Fruit fly (Drosophila melanogaster) whole organism, embryonic: ENCODE data around the gene 5-HT7.

Source experiments
- Adf1 ChIP-seq: fragments of 200-800 bp; sonication (Bioruptor generic); IDR thresholded peaks from 2 replicates; pipeline ENCODE4 v1.3.6; 2022; ENCODE audit warnings: missing biosample characterization, missing genetic modification characterization
- Bdp1 ChIP-seq: fragments of 200-800 bp; sonication (Bioruptor generic); optimal IDR thresholded peaks from 3 replicates; lab custom pipeline; 2016; ENCODE audit warnings: missing biosample characterization, missing genetic modification characterization
- CG13624 ChIP-seq: fragments of 200-800 bp; sonication (Bioruptor generic); optimal IDR thresholded peaks from 2 replicates; lab custom pipeline; 2016; ENCODE audit warnings: missing biosample characterization, missing genetic modification characterization
- CG13894 ChIP-seq: fragments of 200-800 bp; sonication (Bioruptor generic); optimal IDR thresholded peaks from 3 replicates; lab custom pipeline; 2018; ENCODE audit warnings: missing biosample characterization, mild to moderate bottlenecking, missing genetic modification characterization, moderate library complexity
- CG14441 ChIP-seq: fragments of 200-800 bp; sonication (Bioruptor generic); IDR thresholded peaks from 2 replicates; pipeline ENCODE4 v1.3.6; 2022; ENCODE audit warnings: missing biosample characterization, missing genetic modification characterization
- CG15696 ChIP-seq: fragments of 200-800 bp; sonication (Bioruptor generic); optimal IDR thresholded peaks from 2 replicates; lab custom pipeline; 2019; ENCODE audit warnings: missing biosample characterization, mild to moderate bottlenecking, missing genetic modification characterization, moderate library complexity
- CG16813 ChIP-seq: fragments of 200-800 bp; sonication (Bioruptor generic); IDR thresholded peaks from 3 replicates; pipeline ENCODE4 v1.3.6; 2022; ENCODE audit warnings: missing biosample characterization, missing genetic modification characterization; ENCODE audit not compliant: partially characterized antibody
- CG31388 ChIP-seq: fragments of 200-800 bp; sonication (Bioruptor generic); optimal IDR thresholded peaks from 2 replicates; lab custom pipeline; 2016; ENCODE audit warnings: missing biosample characterization, missing genetic modification characterization
- CG3407 ChIP-seq: fragments of 200-800 bp; sonication (Bioruptor generic); optimal IDR thresholded peaks from 2 replicates; lab custom pipeline; 2018; ENCODE audit warnings: missing biosample characterization, mild to moderate bottlenecking, missing genetic modification characterization
- CG34224 ChIP-seq: fragments of 200-800 bp; sonication (Bioruptor generic); IDR thresholded peaks from 3 replicates; pipeline ENCODE4 v1.3.6; 2022; ENCODE audit warnings: missing biosample characterization, missing genetic modification characterization; ENCODE audit not compliant: partially characterized antibody
- CG3995 ChIP-seq: fragments of 200-800 bp; sonication (Bioruptor generic); optimal IDR thresholded peaks from 3 replicates; lab custom pipeline; 2016; ENCODE audit warnings: missing biosample characterization, missing genetic modification characterization
- CG4617 ChIP-seq: fragments of 200-800 bp; sonication (Bioruptor generic); optimal IDR thresholded peaks from 3 replicates; lab custom pipeline; 2016; ENCODE audit warnings: missing biosample characterization, missing genetic modification characterization, borderline replicate concordance
- CG5245 ChIP-seq: fragments of 200-800 bp; sonication (Bioruptor generic); optimal IDR thresholded peaks from 3 replicates; lab custom pipeline; 2016; ENCODE audit warnings: missing biosample characterization, missing genetic modification characterization
- CG7786 ChIP-seq: fragments of 200-800 bp; sonication (Bioruptor generic); optimal IDR thresholded peaks from 2 replicates; lab custom pipeline; 2016; ENCODE audit warnings: missing biosample characterization, missing genetic modification characterization
- CG7987 ChIP-seq: fragments of 200-800 bp; sonication (Bioruptor generic); optimal IDR thresholded peaks from 2 replicates; lab custom pipeline; 2018; ENCODE audit warnings: missing biosample characterization, mild to moderate bottlenecking, missing genetic modification characterization, moderate library complexity
- CG9437 ChIP-seq: fragments of 200-800 bp; sonication (Bioruptor generic); optimal IDR thresholded peaks from 2 replicates; lab custom pipeline; 2018; ENCODE audit warnings: missing biosample characterization, mild to moderate bottlenecking, missing genetic modification characterization
- D19B ChIP-seq: fragments of 200-800 bp; sonication (Bioruptor generic); optimal IDR thresholded peaks from 2 replicates; lab custom pipeline; 2017; ENCODE audit warnings: missing biosample characterization, mild to moderate bottlenecking, missing genetic modification characterization
- Dll ChIP-seq: fragments of 200-800 bp; sonication (Bioruptor generic); IDR thresholded peaks from 4 replicates; pipeline ENCODE4 v1.3.6; 2022; ENCODE audit warnings: missing biosample characterization, missing genetic modification characterization; ENCODE audit not compliant: partially characterized antibody
- Doc3 ChIP-seq: fragments of 200-800 bp; sonication (Bioruptor generic); IDR thresholded peaks from 3 replicates; pipeline ENCODE4 v1.3.6; 2022; ENCODE audit warnings: missing biosample characterization, missing genetic modification characterization; ENCODE audit not compliant: partially characterized antibody
- HLH4C ChIP-seq: fragments of 200-800 bp; sonication (Bioruptor generic); IDR thresholded peaks from 3 replicates; pipeline ENCODE4 v1.3.6; 2022; ENCODE audit warnings: missing biosample characterization, missing genetic modification characterization; ENCODE audit not compliant: partially characterized antibody
- HLHmδ ChIP-seq: fragments of 200-800 bp; sonication (Bioruptor generic); optimal IDR thresholded peaks from 2 replicates; lab custom pipeline; 2018; ENCODE audit warnings: missing biosample characterization, mild to moderate bottlenecking, missing genetic modification characterization, moderate library complexity
- Hmx ChIP-seq: fragments of 200-800 bp; sonication (Bioruptor generic); optimal IDR thresholded peaks from 2 replicates; lab custom pipeline; 2016; ENCODE audit warnings: missing biosample characterization, missing genetic modification characterization
- Lim3 ChIP-seq: fragments of 200-800 bp; sonication (Bioruptor generic); IDR thresholded peaks from 2 replicates; pipeline ENCODE4 v1.3.6; 2022; ENCODE audit warnings: missing biosample characterization, missing genetic modification characterization
- MTF-1 ChIP-seq: fragments of 200-800 bp; sonication (Bioruptor generic); optimal IDR thresholded peaks from 2 replicates; lab custom pipeline; 2018; ENCODE audit warnings: missing biosample characterization, mild to moderate bottlenecking, missing genetic modification characterization, borderline replicate concordance
- Med ChIP-seq: fragments of 200-800 bp; sonication (Bioruptor generic); peaks from one replicate; lab custom pipeline; 2016; ENCODE audit warnings: missing biosample characterization, missing genetic modification characterization, mild to moderate bottlenecking, inconsistent platforms, moderate library complexity
- NK7.1 ChIP-seq: fragments of 200-800 bp; sonication (Bioruptor generic); optimal IDR thresholded peaks from 3 replicates; lab custom pipeline; 2016; ENCODE audit warnings: missing biosample characterization, missing genetic modification characterization
- NfI ChIP-seq: fragments of 200-800 bp; sonication (Bioruptor generic); optimal IDR thresholded peaks from 3 replicates; lab custom pipeline; 2018; ENCODE audit warnings: missing biosample characterization, mild to moderate bottlenecking, missing genetic modification characterization, moderate library complexity
- Oli ChIP-seq: fragments of 200-800 bp; sonication (Bioruptor generic); optimal IDR thresholded peaks from 2 replicates; lab custom pipeline; 2018; ENCODE audit warnings: missing biosample characterization, mild to moderate bottlenecking, missing genetic modification characterization, moderate library complexity
- Sox102F ChIP-seq: fragments of 200-800 bp; sonication (Bioruptor generic); optimal IDR thresholded peaks from 2 replicates; lab custom pipeline; 2018; ENCODE audit warnings: missing biosample characterization, mild to moderate bottlenecking, missing genetic modification characterization, moderate library complexity
- Ssrp ChIP-seq: fragments of 200-800 bp; sonication (Bioruptor generic); optimal IDR thresholded peaks from 2 replicates; lab custom pipeline; 2018; ENCODE audit warnings: missing biosample characterization, mild to moderate bottlenecking, missing genetic modification characterization, moderate library complexity
- TFAM ChIP-seq: fragments of 200-800 bp; sonication (Bioruptor generic); optimal IDR thresholded peaks from 2 replicates; lab custom pipeline; 2017; ENCODE audit warnings: missing biosample characterization, missing genetic modification characterization, inconsistent platforms
- Usf ChIP-seq: fragments of 200-800 bp; sonication (Bioruptor generic); optimal IDR thresholded peaks from 2 replicates; lab custom pipeline; 2017; ENCODE audit warnings: missing genotype, missing biosample characterization, missing genetic modification characterization
- YL-1 ChIP-seq: fragments of 200-800 bp; sonication (Bioruptor generic); optimal IDR thresholded peaks from 3 replicates; lab custom pipeline; 2017; ENCODE audit warnings: missing biosample characterization, mild to moderate bottlenecking, missing genetic modification characterization
- ems ChIP-seq: fragments of 200-800 bp; sonication (Bioruptor generic); optimal IDR thresholded peaks from 3 replicates; lab custom pipeline; 2016; ENCODE audit warnings: missing biosample characterization, missing genetic modification characterization
- fd96Cb ChIP-seq: fragments of 200-800 bp; sonication (Bioruptor generic); optimal IDR thresholded peaks from 2 replicates; lab custom pipeline; 2018; ENCODE audit warnings: missing biosample characterization, mild to moderate bottlenecking, missing genetic modification characterization, moderate library complexity
- gro ChIP-seq: fragments of 200-800 bp; sonication (Bioruptor generic); optimal IDR thresholded peaks from 2 replicates; lab custom pipeline; 2016; ENCODE audit warnings: missing biosample characterization, missing genetic modification characterization
- hth ChIP-seq: fragments of >200 bp; optimal IDR thresholded peaks from 2 replicates; lab custom pipeline; 2017; ENCODE audit warnings: inconsistent platforms
- ken ChIP-seq: fragments of 200-800 bp; sonication (Bioruptor generic); IDR thresholded peaks from 3 replicates; pipeline ENCODE4 v1.3.6; 2022; ENCODE audit warnings: missing biosample characterization, missing genetic modification characterization
- lmd ChIP-seq: fragments of 200-800 bp; sonication (Bioruptor generic); IDR thresholded peaks from 2 replicates; pipeline ENCODE4 v1.3.6; 2022; ENCODE audit warnings: missing biosample characterization, missing genetic modification characterization
- mirr ChIP-seq: fragments of 200-800 bp; sonication (Bioruptor generic); optimal IDR thresholded peaks from 3 replicates; lab custom pipeline; 2018; ENCODE audit warnings: missing biosample characterization, mild to moderate bottlenecking, missing genetic modification characterization
- mld ChIP-seq: fragments of 200-800 bp; sonication (Bioruptor generic); IDR thresholded peaks from 3 replicates; pipeline ENCODE4 v1.3.6; 2022; ENCODE audit warnings: missing biosample characterization, missing genetic modification characterization; ENCODE audit not compliant: partially characterized antibody
- pfk ChIP-seq: fragments of 200-800 bp; sonication (Bioruptor generic); optimal IDR thresholded peaks from 2 replicates; lab custom pipeline; 2018; ENCODE audit warnings: missing biosample characterization, mild to moderate bottlenecking, missing genetic modification characterization, moderate library complexity
- pho ChIP-seq: fragments of 200-800 bp; sonication (Bioruptor generic); optimal IDR thresholded peaks from 2 replicates; lab custom pipeline; 2016; ENCODE audit warnings: missing biosample characterization, missing genetic modification characterization
- rib ChIP-seq: fragments of 200-800 bp; sonication (Bioruptor generic); IDR thresholded peaks from 2 replicates; pipeline ENCODE4 v1.3.6; 2022; ENCODE audit warnings: missing biosample characterization, missing genetic modification characterization
- sc ChIP-seq, 3 experiments: fragments of >200 bp in 2 of 3; fragments of 200-800 bp in 1 of 3; sonication (Bioruptor generic) in 1 of 3; optimal IDR thresholded peaks; 2 replicates in 2 of 3; 3 replicates in 1 of 3; lab custom pipeline; 2017; ENCODE audit warnings: mild to moderate bottlenecking in 1 of 3, missing biosample characterization in 1 of 3, missing genetic modification characterization in 1 of 3, missing genetic modification reagents in 1 of 3
- schlank ChIP-seq: fragments of 200-800 bp; sonication (Bioruptor generic); optimal IDR thresholded peaks from 2 replicates; lab custom pipeline; 2018; ENCODE audit warnings: missing biosample characterization, mild to moderate bottlenecking, missing genetic modification characterization
- tll ChIP-seq, 2 experiments: fragments of 200-800 bp in 1 of 2; fragments of >200 bp in 1 of 2; sonication (Bioruptor generic) in 1 of 2; optimal IDR thresholded peaks; 2 replicates each; lab custom pipeline; 2017 to 2019; ENCODE audit warnings: missing biosample characterization in 2 of 2, missing genetic modification characterization in 2 of 2, mild to moderate bottlenecking in 1 of 2, moderate library complexity in 1 of 2
- tna ChIP-seq: fragments of 200-800 bp; sonication (Bioruptor generic); IDR thresholded peaks from 2 replicates; pipeline ENCODE4 v1.3.6; 2022; ENCODE audit warnings: missing biosample characterization, missing genetic modification characterization; ENCODE audit not compliant: partially characterized antibody
- vfl ChIP-seq: fragments of 200-800 bp; sonication (Bioruptor generic); optimal IDR thresholded peaks from 2 replicates; lab custom pipeline; 2016; ENCODE audit warnings: missing biosample characterization, missing genetic modification characterization
- wor ChIP-seq: fragments of 200-800 bp; sonication (Bioruptor generic); IDR thresholded peaks from 2 replicates; pipeline ENCODE4 v1.3.6; 2022; ENCODE audit warnings: missing biosample characterization, missing genetic modification characterization

Gene 5-HT7

dm6 chr3R:31053784-31054221 lies 37.1 kb upstream of the 5-HT7 start, which contains the start of gene Chchd3 (continued):
- TF ChIP-seq gro (GFP tag; lab: Kevin White, UChicago) (no peak), CG9437 (no peak), Doc3 (GFP tag; lab: Robert Waterston, UW) (no peak), pho (GFP tag; lab: Kevin White, UChicago) (no peak), vfl (GFP tag; lab: Kevin White, UChicago) (no peak), CG7987 (peak; percentile 3), Usf (no peak), CG7786 (GFP tag; lab: Kevin White, UChicago) (no peak), CG13894 (peak; percentile 46), rib (GFP tag; lab: Robert Waterston, UW) (no peak), Oli (no peak), CG4617 (peak; percentile 66), HLHmδ (no peak), Bdp1 (GFP tag; lab: Kevin White, UChicago) (peak; percentile 8), D19B (GFP tag; lab: Kevin White, UChicago) (no peak), pfk (GFP tag; lab: Kevin White, UChicago) (no peak), CG15696 (no peak), hth (lab: Kevin White, UChicago) (no peak), CG14441 (GFP tag; lab: Robert Waterston, UW) (no peak), CG3407 (GFP tag; lab: Kevin White, UChicago) (no peak), Hmx (GFP tag; lab: Kevin White, UChicago) (no peak), wor (GFP tag; lab: Robert Waterston, UW) (no peak), schlank (no peak), tll (GFP tag; optimal IDR thresholded peaks at IDR 0.05; lab: Kevin White, UChicago) (no peak), CG34224 (GFP tag; lab: Robert Waterston, UW) (peak; percentile 31; the same call in 2 of the 3 replicates), HLH4C (GFP tag; lab: Robert Waterston, UW) (no peak; the same call in 2 of the 3 replicates), ken (GFP tag; lab: Robert Waterston, UW) (no peak), NfI (GFP tag; lab: Kevin White, UChicago) (no peak), Ssrp (tag; lab: Kevin White, UChicago) (no peak), fd96Cb (tag; lab: Kevin White, UChicago) (no peak), Dll (no peak), ems (GFP tag; lab: Kevin White, UChicago) (no peak), CG13624 (GFP tag; lab: Kevin White, UChicago) (peak; percentile 5), tna (GFP tag; lab: Robert Waterston, UW) (no peak), CG31388 (no peak), NK7.1 (no peak), CG16813 (GFP tag; lab: Robert Waterston, UW) (no peak), YL-1 (peak; percentile 83), Med (GFP tag; lab: Kevin White, UChicago) (peak; percentile 80), mld (GFP tag; lab: Robert Waterston, UW) (0 out of 3 replicates have a peak, but pooled peaks have one; percentile 17), MTF-1 (GFP tag; lab: Kevin White, UChicago) (no peak), TFAM (GFP tag; lab: Kevin White, UChicago) (no peak), CG3995 (GFP tag; lab: Kevin White, UChicago) (peak; percentile 73), Adf1 (GFP tag; lab: Robert Waterston, UW) (no peak), Sox102F (GFP tag; lab: Kevin White, UChicago) (no peak), sc (optimal IDR thresholded peaks at IDR 0.05; lab: Kevin White, UChicago) (no peak), sc (GFP tag; optimal IDR thresholded peaks at IDR 0.05; lab: Kevin White, UChicago) (no peak), mirr (no peak), Lim3 (GFP tag; lab: Robert Waterston, UW) (no peak), lmd (GFP tag; lab: Robert Waterston, UW) (no peak), CG5245 (no peak)
